Worm (Caenorhabditis elegans): ENCODE measurements around the gene srh-234.

ce11 chrV:7696842-7697241, 45.2 kb upstream of the srh-234 start, which contains the start of gene ZK105.3:
- TF ChIP-seq sea-1 (GFP tag; conservative IDR thresholded peaks at IDR 0.05) (no peak), tbx-11 (GFP tag; IDR thresholded peaks at IDR 0.05) (no peak), hnd-1 (tag; optimal IDR thresholded peaks at IDR 0.05) (no peak), ama-1 (optimal IDR thresholded peaks at IDR 0.05) (no peak), hmbx-1 (tag; optimal IDR thresholded peaks at IDR 0.05) (no peak), hmg-4 (GFP tag; optimal IDR thresholded peaks at IDR 0.05) (no peak), tra-4 (tag; optimal IDR thresholded peaks at IDR 0.05) (no peak), flt-1 (GFP tag; IDR thresholded peaks at IDR 0.05) (no peak), aly-1 (tag; optimal IDR thresholded peaks at IDR 0.05) (no peak), B0310.2 (tag; optimal IDR thresholded peaks at IDR 0.05) (no peak), scrt-1 (GFP tag; IDR thresholded peaks at IDR 0.05) (no peak), ets-7 (tag; optimal IDR thresholded peaks at IDR 0.05) (no peak)
